Worm (Caenorhabditis elegans): ENCODE results near the gene F16B4.5.

F16B4.5 gene

ce11 chrV:1551143-1551542 is 37.1 kb upstream of the F16B4.5 start:
- TF ChIP-seq unc-86 (tag; optimal IDR thresholded peaks at IDR 0.05), result no peak
- TF ChIP-seq K09A11.1 (tag; optimal IDR thresholded peaks at IDR 0.05; ENCODE audit: insufficient read depth), result no peak
- TF ChIP-seq ttx-3 (tag; optimal IDR thresholded peaks at IDR 0.05), result no peak
- no peak for TF ChIP-seq ceh-48 (tag; optimal IDR thresholded peaks at IDR 0.05)
- TF ChIP-seq ceh-9 (tag; optimal IDR thresholded peaks at IDR 0.05), result no peak
- no peak for TF ChIP-seq ceh-18 (tag; optimal IDR thresholded peaks at IDR 0.05)
- TF ChIP-seq tbx-2 (tag; optimal IDR thresholded peaks at IDR 0.05), result no peak
- TF ChIP-seq unc-3 (GFP tag; conservative IDR thresholded peaks at IDR 0.05), result no peak
- no peak for TF ChIP-seq unc-3 (tag; optimal IDR thresholded peaks at IDR 0.05)
- no peak for TF ChIP-seq ceh-31 (tag; optimal IDR thresholded peaks at IDR 0.05)
- TF ChIP-seq hlh-13 (GFP tag; optimal IDR thresholded peaks at IDR 0.05), result no peak
- TF ChIP-seq pat-9 (tag; optimal IDR thresholded peaks at IDR 0.05), result no peak
- no peak for TF ChIP-seq pqm-1 (tag; optimal IDR thresholded peaks at IDR 0.05)
- no peak for TF ChIP-seq ama-1 (optimal IDR thresholded peaks at IDR 0.05)
- no peak for TF ChIP-seq elt-4 (tag; optimal IDR thresholded peaks at IDR 0.05)
- no peak for TF ChIP-seq ets-4 (tag; optimal IDR thresholded peaks at IDR 0.05)
- TF ChIP-seq eyg-1 (tag; optimal IDR thresholded peaks at IDR 0.05), result no peak
- no peak for TF ChIP-seq pros-1 (tag; optimal IDR thresholded peaks at IDR 0.05)
- TF ChIP-seq rnt-1 (tag; optimal IDR thresholded peaks at IDR 0.05), result no peak
- no peak for TF ChIP-seq hlh-8 (tag; optimal IDR thresholded peaks at IDR 0.05)

- TF ChIP-seq che-1 (tag; optimal IDR thresholded peaks at IDR 0.05) (no peak), zip-5 (tag; optimal IDR thresholded peaks at IDR 0.05) (no peak), pha-4 (tag; optimal IDR thresholded peaks at IDR 0.05) (no peak), lin-11 (tag; optimal IDR thresholded peaks at IDR 0.05) (no peak), pha-2 (tag; optimal IDR thresholded peaks at IDR 0.05) (no peak), odd-2 (tag; optimal IDR thresholded peaks at IDR 0.05) (no peak), elt-2 (tag; optimal IDR thresholded peaks at IDR 0.05) (no peak), pqm-1 (tag; optimal IDR thresholded peaks at IDR 0.05) (no peak), ref-2 (tag; optimal IDR thresholded peaks at IDR 0.05) (no peak), nhr-232 (tag; optimal IDR thresholded peaks at IDR 0.05) (no peak), pros-1 (tag; optimal IDR thresholded peaks at IDR 0.05) (no peak), lim-6 (tag; optimal IDR thresholded peaks at IDR 0.05) (no peak), sox-4 (tag; optimal IDR thresholded peaks at IDR 0.05) (no peak)
These were observed 35.2 kb upstream of the F16B4.5 start, which contains the start of gene srsx-8 for ce11 chrV:1553004-1553403. srsx-8 (minus strand) TSS chrV:1553104.

ce11 chrV:1555072-1555471 is 33.2 kb upstream of the F16B4.5 start:
- peak; percentile 86 for TF ChIP-seq elt-2 (tag; optimal IDR thresholded peaks at IDR 0.05)
- TF ChIP-seq ceh-14 (tag; optimal IDR thresholded peaks at IDR 0.05), result no peak
- TF ChIP-seq C38D4.7 (GFP tag; optimal IDR thresholded peaks at IDR 0.05), result no peak
- TF ChIP-seq tbx-2 (tag; optimal IDR thresholded peaks at IDR 0.05), result no peak
- TF ChIP-seq pha-4 (tag; optimal IDR thresholded peaks at IDR 0.05), result no peak
- TF ChIP-seq ceh-6 (GFP tag; optimal IDR thresholded peaks at IDR 0.05), result no peak

DNA sequence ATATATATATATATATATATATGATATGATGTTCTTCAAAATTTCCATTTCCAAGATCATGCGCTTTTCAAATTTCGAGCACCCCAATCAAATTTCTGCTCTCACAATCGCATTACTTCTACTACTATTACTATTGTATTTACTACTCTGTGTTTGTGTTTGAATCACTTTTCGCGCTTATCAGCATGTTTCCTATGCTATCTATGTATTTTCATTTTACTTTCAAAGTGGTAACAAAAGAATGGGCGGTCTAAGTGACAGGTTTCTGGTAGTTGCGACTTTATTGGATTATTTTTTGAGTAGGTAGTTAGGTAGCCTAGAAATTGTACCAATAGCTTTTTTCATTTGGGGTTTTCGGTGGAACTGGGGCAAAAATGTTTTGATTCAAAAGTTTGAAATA is 30.1 kb upstream of the F16B4.5 start:
- TF ChIP-seq fkh-10 (GFP tag; optimal IDR thresholded peaks at IDR 0.05), result no peak
- TF ChIP-seq ets-4 (tag; optimal IDR thresholded peaks at IDR 0.05), result no peak
- TF ChIP-seq ceh-6 (GFP tag; optimal IDR thresholded peaks at IDR 0.05), result no peak
- TF ChIP-seq ceh-2 (tag; optimal IDR thresholded peaks at IDR 0.05), result no peak
- no peak for TF ChIP-seq sox-2 (GFP tag; IDR thresholded peaks at IDR 0.05)
- TF ChIP-seq ahr-1 (tag; optimal IDR thresholded peaks at IDR 0.05), result no peak
- no peak for TF ChIP-seq tbx-2 (tag; optimal IDR thresholded peaks at IDR 0.05)
- no peak for TF ChIP-seq fkh-6 (tag; optimal IDR thresholded peaks at IDR 0.05)
- no peak for TF ChIP-seq ceh-30 (tag; optimal IDR thresholded peaks at IDR 0.05)
- no peak for TF ChIP-seq sdc-2 (tag; optimal IDR thresholded peaks at IDR 0.05)
- TF ChIP-seq rnt-1 (tag; optimal IDR thresholded peaks at IDR 0.05), result no peak
- TF ChIP-seq fax-1 (tag; optimal IDR thresholded peaks at IDR 0.05), result no peak
- no peak for TF ChIP-seq hlh-8 (tag; optimal IDR thresholded peaks at IDR 0.05)
- TF ChIP-seq odd-2 (tag; optimal IDR thresholded peaks at IDR 0.05), result no peak
- no peak for TF ChIP-seq pqm-1 (tag; optimal IDR thresholded peaks at IDR 0.05)
- TF ChIP-seq ceh-24 (tag; optimal IDR thresholded peaks at IDR 0.05), result no peak
- no peak for TF ChIP-seq npax-4 (tag; optimal IDR thresholded peaks at IDR 0.05)
- TF ChIP-seq lin-11 (tag; optimal IDR thresholded peaks at IDR 0.05), result no peak
- no peak for TF ChIP-seq madf-2 (tag; optimal IDR thresholded peaks at IDR 0.05)
- TF ChIP-seq lim-6 (tag; optimal IDR thresholded peaks at IDR 0.05), result no peak

Data from whole organism, late embryonic.